Fruit fly (Drosophila melanogaster) Kc167 (cell line): ENCODE data around the gene Pdss2.

Source experiments
- Myc ChIP-seq: fragments of >200 bp; optimal IDR thresholded peaks from 2 replicates; lab custom pipeline; 2017; ENCODE audit warnings: missing external identifiers
- Sin3A ChIP-seq: fragments of >200 bp; optimal IDR thresholded peaks from 2 replicates; lab custom pipeline; 2018; ENCODE audit warnings: missing external identifiers
- h ChIP-seq: fragments of >200 bp; optimal IDR thresholded peaks from 3 replicates; lab custom pipeline; 2018; ENCODE audit warnings: missing external identifiers
- insv ChIP-seq: fragments of >200 bp; optimal IDR thresholded peaks from 3 replicates; lab custom pipeline; 2018; ENCODE audit warnings: missing external identifiers
- psq ChIP-seq: fragments of >200 bp; optimal IDR thresholded peaks from 2 replicates; lab custom pipeline; 2017; ENCODE audit warnings: missing external identifiers
- ttk ChIP-seq: sonication (Bioruptor generic); optimal IDR thresholded peaks from 2 replicates; lab custom pipeline; 2017; ENCODE audit warnings: missing external identifiers

Pdss2 gene

dm6 chr3L:21027657-21028255, at the start of gene Pdss2:
Gene Pdss2, plus strand, starts transcription at chr3L:21027915.
- TF ChIP-seq h (no peak), Sin3A (lab: Kevin White, UChicago) (no peak), insv (lab: Kevin White, UChicago) (no peak), ttk (lab: Kevin White, UChicago) (no peak)

- TF ChIP-seq ttk (lab: Kevin White, UChicago) (no peak), psq (lab: Kevin White, UChicago) (no peak), Myc (no peak), h (no peak), insv (lab: Kevin White, UChicago) (no peak), Sin3A (lab: Kevin White, UChicago) (no peak)
These were observed 47.2 kb upstream of the Pdss2 start for dm6 chr3L:20980499-20980898.

- no peak for TF ChIP-seq Myc
- no peak for TF ChIP-seq insv (lab: Kevin White, UChicago)
- no peak for TF ChIP-seq ttk (lab: Kevin White, UChicago)
- no peak for TF ChIP-seq h
- no peak for TF ChIP-seq Sin3A (lab: Kevin White, UChicago)
These were observed 46.0 kb upstream of the Pdss2 start for dm6 chr3L:20981724-20982123.

- TF ChIP-seq Sin3A (lab: Kevin White, UChicago) = no peak
- no peak for TF ChIP-seq insv (lab: Kevin White, UChicago)
- TF ChIP-seq ttk (lab: Kevin White, UChicago) = no peak
- no peak for TF ChIP-seq h
- no peak for TF ChIP-seq psq (lab: Kevin White, UChicago)
- no peak for TF ChIP-seq Myc
These were observed 45.2 kb upstream of the Pdss2 start for dm6 chr3L:20982544-20982943.

dm6 chr3L:20983309-20983708, 44.4 kb upstream of the Pdss2 start:
- no peak for TF ChIP-seq Myc
- no peak for TF ChIP-seq h
- TF ChIP-seq psq (lab: Kevin White, UChicago) = no peak
- no peak for TF ChIP-seq ttk (lab: Kevin White, UChicago)
- TF ChIP-seq Sin3A (lab: Kevin White, UChicago) = no peak
- no peak for TF ChIP-seq insv (lab: Kevin White, UChicago)

- TF ChIP-seq psq (lab: Kevin White, UChicago) (no peak), ttk (lab: Kevin White, UChicago) (no peak), insv (lab: Kevin White, UChicago) (no peak), Myc (no peak), Sin3A (lab: Kevin White, UChicago) (no peak), h (no peak)
These were observed 43.1 kb upstream of the Pdss2 start for dm6 chr3L:20984414-20985208.

- TF ChIP-seq Sin3A (lab: Kevin White, UChicago) (no peak), h (no peak), ttk (lab: Kevin White, UChicago) (no peak)
These were observed 40.8 kb upstream of the Pdss2 start for dm6 chr3L:20986929-20987363.

dm6 chr3L:20987895-20988294, 39.8 kb upstream of the Pdss2 start:
- TF ChIP-seq insv (lab: Kevin White, UChicago) (no peak), Myc (no peak), ttk (lab: Kevin White, UChicago) (no peak), h (no peak), psq (lab: Kevin White, UChicago) (no peak), Sin3A (lab: Kevin White, UChicago) (no peak)

dm6 chr3L:20988862-20989261, 38.9 kb upstream of the Pdss2 start:
- TF ChIP-seq psq (lab: Kevin White, UChicago) (no peak), h (no peak), insv (lab: Kevin White, UChicago) (no peak), Myc (no peak), ttk (lab: Kevin White, UChicago) (no peak), Sin3A (lab: Kevin White, UChicago) (no peak)

dm6 chr3L:20990231-20990630, 37.5 kb upstream of the Pdss2 start:
- TF ChIP-seq psq (lab: Kevin White, UChicago) (no peak), Myc (no peak), insv (lab: Kevin White, UChicago) (no peak), ttk (lab: Kevin White, UChicago) (no peak), h (no peak), Sin3A (lab: Kevin White, UChicago) (no peak)

- no peak for TF ChIP-seq ttk (lab: Kevin White, UChicago)
- no peak for TF ChIP-seq insv (lab: Kevin White, UChicago)
- TF ChIP-seq Myc = no peak
- no peak for TF ChIP-seq Sin3A (lab: Kevin White, UChicago)
- no peak for TF ChIP-seq h
- no peak for TF ChIP-seq psq (lab: Kevin White, UChicago)
These were observed 36.3 kb upstream of the Pdss2 start, which contains the start of gene CG12984 for dm6 chr3L:20991373-20991772. Gene CG12984, plus strand, starts transcription at chr3L:20991673.

dm6 chr3L:20999639-21000038, 28.1 kb upstream of the Pdss2 start:
- TF ChIP-seq h = no peak
